Worm (Caenorhabditis elegans): ENCODE data around the gene ttc-4.

ttc-4 gene

ce11 chrII:5642110-5642509 is 47.6 kb downstream of the ttc-4 start:
- TF ChIP-seq W03F9.2 (tag; optimal IDR thresholded peaks at IDR 0.05): no peak
- no peak for TF ChIP-seq him-1 (tag; optimal IDR thresholded peaks at IDR 0.05)
- TF ChIP-seq dao-5 (tag; optimal IDR thresholded peaks at IDR 0.05): no peak

All from whole organism, L4/young adult.